Worm (Caenorhabditis elegans): ENCODE data around the gene srbc-54.

ce11 chrV:15872273-15872672, 38.8 kb upstream of the srbc-54 start, which contains the start of gene str-56:
- TF ChIP-seq snpc-4 (tag; optimal IDR thresholded peaks at IDR 0.05) (no peak), nhr-42 (GFP tag; IDR thresholded peaks at IDR 0.05) (no peak)

All from whole organism, L4 larva.